Fruit fly (Drosophila melanogaster) whole organism, wandering third instar larva: ENCODE results near the gene Tep1.

Experiments used
- Abd-B ChIP-seq: fragments of >200 bp; optimal IDR thresholded peaks from 2 replicates; lab custom pipeline; 2017; ENCODE audit warnings: missing biosample characterization, missing genetic modification characterization
- CG32264 ChIP-seq: fragments of 200-800 bp; sonication (Bioruptor generic); optimal IDR thresholded peaks from 2 replicates; lab custom pipeline; 2016; ENCODE audit warnings: missing biosample characterization, missing genetic modification characterization
- CG9705 ChIP-seq: fragments of 200-800 bp; sonication (Bioruptor generic); optimal IDR thresholded peaks from 2 replicates; lab custom pipeline; 2018; ENCODE audit warnings: missing biosample characterization, mild to moderate bottlenecking, missing genetic modification characterization
- CrebA ChIP-seq: fragments of 200-800 bp; sonication (Bioruptor generic); optimal IDR thresholded peaks from 2 replicates; lab custom pipeline; 2016; ENCODE audit warnings: missing biosample characterization, mild to moderate bottlenecking, missing genetic modification characterization, borderline replicate concordance
- Dfd ChIP-seq: fragments of >200 bp; optimal IDR thresholded peaks from 2 replicates; lab custom pipeline; 2017; ENCODE audit warnings: missing biosample characterization, missing genetic modification characterization
- Dif ChIP-seq: fragments of 200-275, 200-300 bp; sonication (Bioruptor generic); optimal IDR thresholded peaks from 2 replicates; lab custom pipeline; 2018; ENCODE audit warnings: missing biosample characterization, missing genetic modification characterization; ENCODE audit not compliant: partially characterized antibody
- GATAd ChIP-seq: sonication (Bioruptor generic); optimal IDR thresholded peaks from 2 replicates; lab custom pipeline; 2016; ENCODE audit warnings: missing biosample characterization, missing genetic modification characterization
- HLH106 ChIP-seq: fragments of 200-800 bp; optimal IDR thresholded peaks from 3 replicates; lab custom pipeline; 2019; ENCODE audit warnings: missing biosample characterization, mild to moderate bottlenecking, missing genetic modification characterization, moderate library complexity
- Hnf4 ChIP-seq: fragments of 200-800 bp; sonication (Bioruptor generic); optimal IDR thresholded peaks from 2 replicates; lab custom pipeline; 2016; ENCODE audit warnings: missing biosample characterization, mild to moderate bottlenecking, missing genetic modification characterization
- Hr78 ChIP-seq: fragments of >200 bp; optimal IDR thresholded peaks from 2 replicates; lab custom pipeline; 2017; ENCODE audit warnings: missing biosample characterization, missing genetic modification characterization
- Hr83 ChIP-seq: fragments of 200-300 bp; sonication (Bioruptor generic); optimal IDR thresholded peaks from 2 replicates; lab custom pipeline; 2016; ENCODE audit warnings: missing biosample characterization, mild to moderate bottlenecking, missing genetic modification characterization, moderate library complexity; ENCODE audit not compliant: poor library complexity, severe bottlenecking
- Jra ChIP-seq: sonication (Bioruptor generic); optimal IDR thresholded peaks from 2 replicates; lab custom pipeline; 2016; ENCODE audit warnings: missing biosample characterization, missing genetic modification characterization
- Mio ChIP-seq: sonication (Bioruptor generic); optimal IDR thresholded peaks from 2 replicates; lab custom pipeline; 2016; ENCODE audit warnings: missing biosample characterization, missing genetic modification characterization
- Myc ChIP-seq: fragments of >200 bp; optimal IDR thresholded peaks from 2 replicates; lab custom pipeline; 2017
- N ChIP-seq: fragments of >200 bp; optimal IDR thresholded peaks from 2 replicates; lab custom pipeline; 2018; ENCODE audit warnings: missing biosample characterization, missing external identifiers, missing genetic modification characterization
- OdsH ChIP-seq: fragments of 200-800 bp; sonication (Bioruptor generic); optimal IDR thresholded peaks from 2 replicates; lab custom pipeline; 2016; ENCODE audit warnings: missing biosample characterization, mild to moderate bottlenecking, missing genetic modification characterization
- Rel ChIP-seq, 2 experiments: fragments of 200-800 bp; sonication (Bioruptor generic) in 1 of 2; optimal IDR thresholded peaks; 2 replicates in 1 of 2; 3 replicates in 1 of 2; lab custom pipeline; 2016 to 2019; ENCODE audit warnings: mild to moderate bottlenecking in 2 of 2, missing biosample characterization in 2 of 2, missing genetic modification characterization in 2 of 2, moderate library complexity in 1 of 2
- br ChIP-seq: fragments of 200-800 bp; sonication (Bioruptor generic); optimal IDR thresholded peaks from 2 replicates; lab custom pipeline; 2016; ENCODE audit warnings: missing biosample characterization, missing genetic modification characterization
- brk ChIP-seq: fragments of 200-800 bp; sonication (Bioruptor generic); optimal IDR thresholded peaks from 2 replicates; lab custom pipeline; 2016; ENCODE audit warnings: missing biosample characterization, mild to moderate bottlenecking, missing genetic modification characterization
- dl ChIP-seq, 2 experiments: fragments of 175-275, 200-275 bp in 1 of 2; fragments of 200-275 bp in 1 of 2; sonication (Bioruptor generic); optimal IDR thresholded peaks; lab custom pipeline; 2018; ENCODE audit warnings: mild to moderate bottlenecking in 2 of 2, missing biosample characterization in 2 of 2, missing genetic modification characterization in 2 of 2, moderate library complexity in 2 of 2; ENCODE audit not compliant: partially characterized antibody in 2 of 2, insufficient read depth in 1 of 2
- dmrt93B ChIP-seq: fragments of 200-800 bp; sonication (Bioruptor generic); optimal IDR thresholded peaks from 2 replicates; lab custom pipeline; 2018; ENCODE audit warnings: missing biosample characterization, mild to moderate bottlenecking, missing genetic modification characterization
- dsf ChIP-seq: sonication (Bioruptor generic); optimal IDR thresholded peaks from 2 replicates; lab custom pipeline; 2016; ENCODE audit warnings: missing biosample characterization, missing genetic modification characterization, borderline replicate concordance
- foxo ChIP-seq, 2 experiments: fragments of 200-800 bp; sonication (Bioruptor generic); optimal IDR thresholded peaks; 2 replicates in 1 of 2; 3 replicates in 1 of 2; lab custom pipeline; 2016 to 2017; ENCODE audit warnings: missing biosample characterization in 2 of 2, missing genetic modification characterization in 2 of 2
- h ChIP-seq: fragments of 200-800 bp; sonication (Bioruptor generic); optimal IDR thresholded peaks from 3 replicates; lab custom pipeline; 2016; ENCODE audit warnings: missing biosample characterization, mild to moderate bottlenecking, missing genetic modification characterization
- jim ChIP-seq: fragments of 175-275, 200-325 bp; sonication (Bioruptor generic); optimal IDR thresholded peaks from 2 replicates; lab custom pipeline; 2016; ENCODE audit warnings: missing biosample characterization, mild to moderate bottlenecking, missing genetic modification characterization
- pan ChIP-seq: fragments of >200 bp; optimal IDR thresholded peaks from 2 replicates; lab custom pipeline; 2017
- psq ChIP-seq: fragments of 200-800 bp; sonication (Bioruptor generic); optimal IDR thresholded peaks from 3 replicates; lab custom pipeline; 2017; ENCODE audit warnings: missing biosample characterization, mild to moderate bottlenecking, missing genetic modification characterization, moderate library complexity
- rgr ChIP-seq: fragments of 200-800 bp; sonication (Bioruptor generic); optimal IDR thresholded peaks from 3 replicates; lab custom pipeline; 2016; ENCODE audit warnings: missing biosample characterization, mild to moderate bottlenecking, missing genetic modification characterization
- sage ChIP-seq: fragments of 200-800 bp; sonication (Bioruptor generic); optimal IDR thresholded peaks from 2 replicates; lab custom pipeline; 2016; ENCODE audit warnings: missing biosample characterization, mild to moderate bottlenecking, missing genetic modification characterization
- sv ChIP-seq: fragments of 200-800 bp; sonication (Bioruptor generic); optimal IDR thresholded peaks from 3 replicates; lab custom pipeline; 2016; ENCODE audit warnings: missing biosample characterization, missing genetic modification characterization
- woc ChIP-seq: sonication (Bioruptor generic); optimal IDR thresholded peaks from 2 replicates; lab custom pipeline; 2016; ENCODE audit warnings: missing biosample characterization, mild to moderate bottlenecking, missing genetic modification characterization

Gene Tep1

dm6 chr2L:15893711-15894110 lies at the start of gene Tep1:
Tep1 (minus strand) TSS chr2L:15893811.
- TF ChIP-seq Jra (GFP tag; lab: Kevin White, UChicago) (no peak), h (GFP tag; lab: Kevin White, UChicago) (no peak), brk (GFP tag; lab: Kevin White, UChicago) (no peak), woc (no peak), jim (GFP tag; lab: Kevin White, UChicago) (no peak), N (no peak), pan (lab: Kevin White, UChicago) (no peak), Hnf4 (no peak), sage (GFP tag; lab: Kevin White, UChicago) (no peak), Dif (GFP tag; lab: Kevin White, UChicago) (no peak), dl (GFP tag; optimal IDR thresholded peaks at IDR 0.05; lab: Kevin White, UChicago; ENCODE audit: insufficient read depth in 1 of 2, partially characterized antibody in 2 of 2) (no peak), Mio (GFP tag; lab: Kevin White, UChicago) (no peak)

- TF ChIP-seq CG32264 (GFP tag; lab: Kevin White, UChicago) (no peak), foxo (GFP tag; optimal IDR thresholded peaks at IDR 0.05; lab: Kevin White, UChicago) (no peak), br (no peak), OdsH (GFP tag; lab: Kevin White, UChicago) (no peak), Hnf4 (no peak), Dif (GFP tag; lab: Kevin White, UChicago) (no peak), jim (GFP tag; lab: Kevin White, UChicago) (no peak), Dfd (no peak), sv (no peak), CG9705 (GFP tag; lab: Kevin White, UChicago) (no peak), CrebA (GFP tag; lab: Kevin White, UChicago) (no peak), Hr78 (GFP tag; lab: Kevin White, UChicago) (no peak), dmrt93B (GFP tag; lab: Kevin White, UChicago) (no peak), Rel (GFP tag; optimal IDR thresholded peaks at IDR 0.05; lab: Kevin White, UChicago) (no peak), Rel (tag; optimal IDR thresholded peaks at IDR 0.05; lab: Kevin White, UChicago) (no peak), HLH106 (no peak), Mio (GFP tag; lab: Kevin White, UChicago) (no peak), brk (GFP tag; lab: Kevin White, UChicago) (no peak), Myc (lab: Kevin White, UChicago) (no peak)
Observed at dm6 chr2L:15941141-15941540, 47.5 kb upstream of the Tep1 start, which contains the start of gene CG12448. CG12448 (plus strand) TSS chr2L:15941441.

- TF ChIP-seq Hnf4 (no peak), brk (GFP tag; lab: Kevin White, UChicago) (no peak), Rel (GFP tag; optimal IDR thresholded peaks at IDR 0.05; lab: Kevin White, UChicago) (no peak), Rel (tag; optimal IDR thresholded peaks at IDR 0.05; lab: Kevin White, UChicago) (peak; percentile 44), Hr83 (no peak), sv (no peak), Jra (GFP tag; lab: Kevin White, UChicago) (no peak), dl (GFP tag; optimal IDR thresholded peaks at IDR 0.05; lab: Kevin White, UChicago; ENCODE audit: insufficient read depth in 1 of 2, partially characterized antibody in 2 of 2) (no peak), GATAd (no peak), rgr (no peak)
Observed at dm6 chr2L:15936138-15936537, 42.5 kb upstream of the Tep1 start.

- no peak for TF ChIP-seq CG32264 (GFP tag; lab: Kevin White, UChicago)
- TF ChIP-seq OdsH (GFP tag; lab: Kevin White, UChicago) = peak; percentile 2
- peak; percentile 44 for TF ChIP-seq Dfd
- TF ChIP-seq pan (lab: Kevin White, UChicago) = peak; percentile 47
- no peak for TF ChIP-seq GATAd
- TF ChIP-seq psq (GFP tag; lab: Kevin White, UChicago) = no peak
- no peak for TF ChIP-seq Abd-B
- no peak for TF ChIP-seq rgr
- no peak for TF ChIP-seq dsf (GFP tag; lab: Kevin White, UChicago)
- TF ChIP-seq h (GFP tag; lab: Kevin White, UChicago) = no peak
Observed at dm6 chr2L:15923095-15923494, 29.5 kb upstream of the Tep1 start, which contains the start of gene CG4793. CG4793 (plus strand) TSS chr2L:15923395.

DNA sequence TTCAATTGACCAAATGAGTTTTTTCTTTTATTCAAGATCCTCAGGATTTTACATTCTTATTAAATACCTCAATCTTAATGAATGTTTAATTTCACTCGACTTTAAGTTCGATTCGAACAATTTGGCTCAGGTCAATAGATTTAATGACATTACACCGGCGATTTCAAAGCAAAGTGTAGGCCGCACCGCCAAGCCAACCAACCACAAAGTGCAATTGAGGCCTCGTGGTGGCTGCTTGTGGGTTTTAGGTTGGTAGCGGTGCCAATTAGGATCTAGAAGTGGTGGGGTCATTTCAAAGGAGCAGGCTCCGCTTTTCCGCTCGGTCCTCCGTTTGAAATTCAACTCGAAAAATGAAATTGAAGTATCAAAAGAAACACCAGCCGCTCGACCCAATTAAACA lies 23.0 kb upstream of the Tep1 start, which contains the start of gene CG13244:
TSS of gene CG13244 (plus strand) at position 301 of the 400 bp plus-strand sequence.
- TF ChIP-seq Rel (GFP tag; optimal IDR thresholded peaks at IDR 0.05; lab: Kevin White, UChicago) (no peak), Rel (tag; optimal IDR thresholded peaks at IDR 0.05; lab: Kevin White, UChicago) (no peak), woc (no peak), jim (GFP tag; lab: Kevin White, UChicago) (no peak), Hr78 (GFP tag; lab: Kevin White, UChicago) (no peak)
